Fruit fly (Drosophila melanogaster): ENCODE results near the gene CG13887.

Gene CG13887

DNA sequence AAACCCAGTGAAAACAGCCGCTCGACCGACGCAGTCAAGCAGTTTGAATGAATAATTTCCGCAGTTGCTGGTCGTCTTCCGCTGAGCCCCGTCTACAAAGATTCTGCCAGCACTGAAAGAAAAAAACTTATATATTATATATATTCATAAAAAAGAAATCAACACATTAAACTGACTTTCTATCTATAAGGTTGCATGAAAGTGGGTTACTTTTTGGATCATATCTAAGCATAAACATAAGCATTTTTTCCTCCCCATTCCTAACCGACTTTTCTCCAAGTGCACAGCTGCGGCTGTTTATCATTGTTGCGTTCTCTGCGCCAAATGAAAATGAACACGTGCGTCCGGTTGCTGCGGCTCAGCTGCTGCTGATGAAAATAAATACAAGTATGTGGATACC, 17.3 kb upstream of the CG13887 start (continued):
- TF ChIP-seq gro (GFP tag; optimal IDR thresholded peaks at IDR 0.05) (peak; percentile 7), CG10654 (GFP tag; optimal IDR thresholded peaks at IDR 0.05) (peak; percentile 61), CG15479 (GFP tag; optimal IDR thresholded peaks at IDR 0.05) (no peak), MBD-R2 (GFP tag; IDR thresholded peaks at IDR 0.05) (peak; percentile 38; the same call in 1 of the 2 replicates), CG4424 (GFP tag; optimal IDR thresholded peaks at IDR 0.05) (peak; percentile 67), tll (GFP tag; optimal IDR thresholded peaks at IDR 0.05) (no peak), nau (GFP tag; optimal IDR thresholded peaks at IDR 0.05) (peak; percentile 5), ato (GFP tag; IDR thresholded peaks at IDR 0.05; ENCODE audit: partially characterized antibody) (no peak), caup (GFP tag; optimal IDR thresholded peaks at IDR 0.05; ENCODE audit: severe bottlenecking) (peak; percentile 13), CG12299 (tag; optimal IDR thresholded peaks at IDR 0.05) (peak; percentile 32), Six4 (GFP tag; optimal IDR thresholded peaks at IDR 0.05) (peak; percentile 57), usp (GFP tag; optimal IDR thresholded peaks at IDR 0.05) (no peak), CG43689 (GFP tag; IDR thresholded peaks at IDR 0.05) (peak; percentile 31; the same call in 1 of the 2 replicates), yki (optimal IDR thresholded peaks at IDR 0.05) (no peak), chif (GFP tag; optimal IDR thresholded peaks at IDR 0.05) (peak in 1 of 2 experiments; percentile 35), mld (GFP tag; IDR thresholded peaks at IDR 0.05; ENCODE audit: partially characterized antibody) (no peak), Hsf (GFP tag; optimal IDR thresholded peaks at IDR 0.05) (peak; percentile 20), CG8281 (tag; optimal IDR thresholded peaks at IDR 0.05) (no peak), cwo (GFP tag; optimal IDR thresholded peaks at IDR 0.05) (peak; percentile 70), Antp (GFP tag; optimal IDR thresholded peaks at IDR 0.05) (no peak), tin (GFP tag; optimal IDR thresholded peaks at IDR 0.05) (peak; percentile 63), CG8388 (GFP tag; optimal IDR thresholded peaks at IDR 0.05) (peak; percentile 74), CG17328 (GFP tag; IDR thresholded peaks at IDR 0.05) (peak; percentile 84), dati (GFP tag; IDR thresholded peaks at IDR 0.05) (no peak), CG4404 (GFP tag; IDR thresholded peaks at IDR 0.05) (peak; percentile 28; the same call in 1 of the 2 replicates), Bteb2 (GFP tag; optimal IDR thresholded peaks at IDR 0.05) (no peak), trem (tag; optimal IDR thresholded peaks at IDR 0.05) (peak; percentile 31), ab (GFP tag; optimal IDR thresholded peaks at IDR 0.05) (no peak), Ets65A (GFP tag) (no peak), emc (GFP tag; optimal IDR thresholded peaks at IDR 0.05) (no peak), Sox100B (GFP tag; optimal IDR thresholded peaks at IDR 0.05) (peak; percentile 78), NfI (GFP tag; optimal IDR thresholded peaks at IDR 0.05) (peak; percentile 50), zfh1 (GFP tag; IDR thresholded peaks at IDR 0.05) (peak; percentile 65; the same call in 1 of the 3 replicates), br (optimal IDR thresholded peaks at IDR 0.05) (no peak), CG17186 (GFP tag; optimal IDR thresholded peaks at IDR 0.05) (no peak), bsh (GFP tag; optimal IDR thresholded peaks at IDR 0.05) (peak; percentile 68 to 80), nerfin-2 (GFP tag; IDR thresholded peaks at IDR 0.05; ENCODE audit: partially characterized antibody) (no peak), CG1024 (GFP tag; IDR thresholded peaks at IDR 0.05) (peak; percentile 69), pzg (GFP tag; optimal IDR thresholded peaks at IDR 0.05) (no peak), TFAM (GFP tag; optimal IDR thresholded peaks at IDR 0.05) (no peak), CG18476 (GFP tag; optimal IDR thresholded peaks at IDR 0.05) (peak; percentile 11), D19B (GFP tag; optimal IDR thresholded peaks at IDR 0.05) (no peak), Bgb (GFP tag; IDR thresholded peaks at IDR 0.05; ENCODE audit: partially characterized antibody) (no peak), CG14710 (tag; optimal IDR thresholded peaks at IDR 0.05) (peak; percentile 53), CG17359 (tag; optimal IDR thresholded peaks at IDR 0.05) (peak; percentile 86), BtbVII (GFP tag; optimal IDR thresholded peaks at IDR 0.05) (peak; percentile 43), Oli (tag; optimal IDR thresholded peaks at IDR 0.05) (peak; percentile 79), az2 (GFP tag; optimal IDR thresholded peaks at IDR 0.05) (peak; percentile 75), Usf (GFP tag; optimal IDR thresholded peaks at IDR 0.05) (no peak), CG11085 (GFP tag; IDR thresholded peaks at IDR 0.05) (peak; percentile 35; the same call in 1 of the 2 replicates), CG4282 (GFP tag; optimal IDR thresholded peaks at IDR 0.05) (no peak)
